Fruit fly (Drosophila melanogaster) whole organism, embryonic: ENCODE data around the gene CG7406.
A peak's percentile ranks its signal among the peaks of the same experiment; 100 is the strongest.

Experiments used
- Adf1 ChIP-seq: fragments of 200-800 bp; sonication (Bioruptor generic); IDR thresholded peaks from 2 replicates; pipeline ENCODE4 v1.3.6; 2022; ENCODE audit warnings: missing biosample characterization, missing genetic modification characterization
- Bgb ChIP-seq: fragments of 200-800 bp; sonication (Bioruptor generic); IDR thresholded peaks from 2 replicates; pipeline ENCODE4 v1.3.6; 2022; ENCODE audit warnings: missing biosample characterization, missing genetic modification characterization; ENCODE audit not compliant: partially characterized antibody
- Blimp-1 ChIP-seq: fragments of 200-800 bp; sonication (Bioruptor generic); optimal IDR thresholded peaks from 3 replicates; lab custom pipeline; 2018; ENCODE audit warnings: missing biosample characterization, missing genetic modification characterization, mild to moderate bottlenecking, moderate library complexity, missing genetic modification reagents
- CG10565 ChIP-seq: fragments of 200-800 bp; sonication (Bioruptor generic); optimal IDR thresholded peaks from 3 replicates; lab custom pipeline; 2016; ENCODE audit warnings: missing biosample characterization, mild to moderate bottlenecking, missing genetic modification characterization
- CG10654 ChIP-seq: fragments of 200-800 bp; sonication (Bioruptor generic); optimal IDR thresholded peaks from 2 replicates; lab custom pipeline; 2016; ENCODE audit warnings: missing biosample characterization, missing genetic modification characterization
- CG10959 ChIP-seq: fragments of 200-800 bp; sonication (Bioruptor generic); IDR thresholded peaks from 2 replicates; pipeline ENCODE4 v1.3.6; 2022; ENCODE audit warnings: missing biosample characterization, missing genetic modification characterization
- CG11456 ChIP-seq: fragments of 200-800 bp; sonication (Bioruptor generic); IDR thresholded peaks from 3 replicates; pipeline ENCODE4 v1.3.6; 2022; ENCODE audit warnings: missing biosample characterization, missing genetic modification characterization
- CG15269 ChIP-seq: fragments of 200-800 bp; sonication (Bioruptor generic); optimal IDR thresholded peaks from 2 replicates; lab custom pipeline; 2018; ENCODE audit warnings: missing biosample characterization, mild to moderate bottlenecking, missing genetic modification characterization, moderate library complexity
- CG17328 ChIP-seq: fragments of 200-800 bp; sonication (Bioruptor generic); IDR thresholded peaks from 2 replicates; pipeline ENCODE4 v1.3.6; 2022; ENCODE audit warnings: missing biosample characterization, missing genetic modification characterization
- CG17912 ChIP-seq: fragments of 200-800 bp; sonication (Bioruptor generic); optimal IDR thresholded peaks from 2 replicates; lab custom pipeline; 2018; ENCODE audit warnings: missing biosample characterization, mild to moderate bottlenecking, missing genetic modification characterization
- CG31224 ChIP-seq: fragments of 200-800 bp; sonication (Bioruptor generic); IDR thresholded peaks from 2 replicates; pipeline ENCODE4 v1.3.6; 2022; ENCODE audit warnings: missing biosample characterization, missing genetic modification characterization
- CG31388 ChIP-seq: fragments of 200-800 bp; sonication (Bioruptor generic); optimal IDR thresholded peaks from 2 replicates; lab custom pipeline; 2016; ENCODE audit warnings: missing biosample characterization, missing genetic modification characterization
- CG34422 ChIP-seq: fragments of 200-800 bp; sonication (Bioruptor generic); IDR thresholded peaks from 3 replicates; pipeline ENCODE4 v1.3.6; 2022; ENCODE audit warnings: missing biosample characterization, missing genetic modification characterization
- CG3726 ChIP-seq: fragments of 200-800 bp; sonication (Bioruptor generic); IDR thresholded peaks from 3 replicates; pipeline ENCODE4, ENCODE4 v1.3.6; 2022; ENCODE audit warnings: missing biosample characterization, missing genetic modification characterization
- CG4404 ChIP-seq: fragments of 200-800 bp; sonication (Bioruptor generic); IDR thresholded peaks from 2 replicates; pipeline ENCODE4 v1.3.6; 2022; ENCODE audit warnings: missing biosample characterization, missing genetic modification characterization
- CG4820 ChIP-seq: fragments of 200-800 bp; sonication (Bioruptor generic); optimal IDR thresholded peaks from 3 replicates; lab custom pipeline; 2016; ENCODE audit warnings: missing biosample characterization, missing genetic modification characterization
- CG5180 ChIP-seq: fragments of 200-800 bp; sonication (Bioruptor generic); optimal IDR thresholded peaks from 3 replicates; lab custom pipeline; 2017; ENCODE audit warnings: missing biosample characterization, missing genetic modification characterization, mild to moderate bottlenecking, moderate library complexity, missing genetic modification reagents
- CG6854 ChIP-seq: fragments of 200-800 bp; sonication (Bioruptor generic); optimal IDR thresholded peaks from 3 replicates; lab custom pipeline; 2017; ENCODE audit warnings: missing biosample characterization, mild to moderate bottlenecking, missing genetic modification characterization
- CG7372 ChIP-seq: fragments of 200-800 bp; sonication (Bioruptor generic); IDR thresholded peaks from 2 replicates; pipeline ENCODE4 v1.3.6; 2022; ENCODE audit warnings: missing biosample characterization, missing genetic modification characterization
- CG8924 ChIP-seq: fragments of 200-800 bp; optimal IDR thresholded peaks from 3 replicates; lab custom pipeline; 2019; ENCODE audit warnings: missing biosample characterization, mild to moderate bottlenecking, missing genetic modification characterization, moderate library complexity
- CG9215 ChIP-seq: fragments of 200-800 bp; sonication (Bioruptor generic); IDR thresholded peaks from 2 replicates; pipeline ENCODE4 v1.3.6; 2022; ENCODE audit warnings: missing biosample characterization, missing genetic modification characterization
- D ChIP-seq, 2 experiments: fragments of 200-800 bp in 1 of 2; fragments of >200 bp in 1 of 2; sonication (Bioruptor generic) in 1 of 2; optimal IDR thresholded peaks; 2 replicates in 1 of 2; 3 replicates in 1 of 2; lab custom pipeline; 2017; ENCODE audit warnings: mild to moderate bottlenecking in 1 of 2, missing biosample characterization in 1 of 2, missing genetic modification characterization in 1 of 2, missing genetic modification reagents in 1 of 2
- Eip74EF ChIP-seq, 2 experiments: fragments of 200-800 bp in 1 of 2; fragments of >200 bp in 1 of 2; sonication (Bioruptor generic) in 1 of 2; optimal IDR thresholded peaks; 2 replicates each; lab custom pipeline; 2017 to 2019; ENCODE audit warnings: missing biosample characterization in 2 of 2, missing genetic modification characterization in 2 of 2, mild to moderate bottlenecking in 1 of 2, moderate library complexity in 1 of 2
- Gsc ChIP-seq: fragments of 200-800 bp; sonication (Bioruptor generic); IDR thresholded peaks from 2 replicates; pipeline ENCODE4 v1.3.6; 2022; ENCODE audit warnings: missing biosample characterization, missing genetic modification characterization
- HmgD ChIP-seq: fragments of 200-800 bp; sonication (Bioruptor generic); optimal IDR thresholded peaks from 3 replicates; lab custom pipeline; 2016; ENCODE audit warnings: missing biosample characterization, missing genetic modification characterization
- Jarid2 ChIP-seq: fragments of 200-800 bp; sonication (Bioruptor generic); optimal IDR thresholded peaks from 3 replicates; lab custom pipeline; 2017; ENCODE audit warnings: mild to moderate bottlenecking, missing biosample characterization, missing genetic modification reagents, missing genetic modification characterization
- Lhr ChIP-seq: fragments of 200-800 bp; sonication (Bioruptor generic); optimal IDR thresholded peaks from 3 replicates; lab custom pipeline; 2017; ENCODE audit warnings: mild to moderate bottlenecking, missing biosample characterization, missing genetic modification reagents, missing genetic modification characterization
- Lim3 ChIP-seq: fragments of 200-800 bp; sonication (Bioruptor generic); IDR thresholded peaks from 2 replicates; pipeline ENCODE4 v1.3.6; 2022; ENCODE audit warnings: missing biosample characterization, missing genetic modification characterization
- Neu2 ChIP-seq: fragments of 200-800 bp; sonication (Bioruptor generic); optimal IDR thresholded peaks from 3 replicates; lab custom pipeline; 2016; ENCODE audit warnings: missing biosample characterization, missing genetic modification characterization, borderline replicate concordance
- Opbp ChIP-seq: fragments of 200-800 bp; sonication (Bioruptor generic); IDR thresholded peaks from 3 replicates; pipeline ENCODE4 v1.3.6; 2022; ENCODE audit warnings: missing biosample characterization, missing genetic modification characterization; ENCODE audit not compliant: partially characterized antibody
- PHDP ChIP-seq: fragments of 200-800 bp; sonication (Bioruptor generic); optimal IDR thresholded peaks from 3 replicates; lab custom pipeline; 2018; ENCODE audit warnings: missing biosample characterization, mild to moderate bottlenecking, missing genetic modification characterization, moderate library complexity
- Spps ChIP-seq: fragments of 200-800 bp; sonication (Bioruptor generic); optimal IDR thresholded peaks from 2 replicates; lab custom pipeline; 2018; ENCODE audit warnings: missing biosample characterization, mild to moderate bottlenecking, missing genetic modification characterization
- br ChIP-seq: fragments of >200 bp; optimal IDR thresholded peaks from 2 replicates; lab custom pipeline; 2017
- cato ChIP-seq: fragments of 200-800 bp; sonication (Bioruptor generic); optimal IDR thresholded peaks from 2 replicates; lab custom pipeline; 2016; ENCODE audit warnings: missing biosample characterization, missing genetic modification characterization, borderline replicate concordance
- corto ChIP-seq: fragments of 200-800 bp; sonication (Bioruptor generic); optimal IDR thresholded peaks from 2 replicates; lab custom pipeline; 2016; ENCODE audit warnings: missing biosample characterization, mild to moderate bottlenecking, missing genetic modification characterization, moderate library complexity
- croc ChIP-seq: fragments of 200-800 bp; sonication (Bioruptor generic); conservative IDR thresholded peaks from 3 replicates; pipeline ENCODE4 v1.3.6; 2022; ENCODE audit warnings: missing biosample characterization, missing genetic modification characterization
- disco-r ChIP-seq: fragments of 200-800 bp; sonication (Bioruptor generic); optimal IDR thresholded peaks from 2 replicates; lab custom pipeline; 2016; ENCODE audit warnings: missing biosample characterization, missing genetic modification characterization
- fd3F ChIP-seq: fragments of 200-800 bp; sonication (Bioruptor generic); optimal IDR thresholded peaks from 2 replicates; lab custom pipeline; 2018; ENCODE audit warnings: missing biosample characterization, mild to moderate bottlenecking, missing genetic modification characterization, moderate library complexity
- fu2 ChIP-seq: fragments of 200-800 bp; sonication (Bioruptor generic); optimal IDR thresholded peaks from 2 replicates; lab custom pipeline; 2016; ENCODE audit warnings: missing biosample characterization, missing genetic modification characterization
- grn ChIP-seq: fragments of 200-800 bp; sonication (Bioruptor generic); optimal IDR thresholded peaks from 3 replicates; lab custom pipeline; 2017; ENCODE audit warnings: missing biosample characterization, missing genetic modification characterization
- h ChIP-seq: fragments of >200 bp; optimal IDR thresholded peaks from 2 replicates; lab custom pipeline; 2017
- lola ChIP-seq, 3 experiments: fragments of >200 bp in 2 of 3; fragments of 200-800 bp in 1 of 3; sonication (Bioruptor generic) in 1 of 3; optimal IDR thresholded peaks; 2 replicates each; lab custom pipeline; 2017 to 2019; ENCODE audit warnings: missing biosample characterization in 3 of 3, missing genetic modification characterization in 3 of 3, mild to moderate bottlenecking in 1 of 3, moderate library complexity in 1 of 3
- lov ChIP-seq, 2 experiments: fragments of 200-800 bp in 1 of 2; fragments of >200 bp in 1 of 2; sonication (Bioruptor generic) in 1 of 2; IDR thresholded peaks in 1 of 2; optimal IDR thresholded peaks in 1 of 2; 2 replicates in 1 of 2; 3 replicates in 1 of 2; pipeline versions ENCODE4 v1.3.6 to Lab custom; 2017 to 2022; ENCODE audit warnings: missing biosample characterization in 1 of 2, missing genetic modification characterization in 1 of 2
- mld ChIP-seq: fragments of 200-800 bp; sonication (Bioruptor generic); IDR thresholded peaks from 3 replicates; pipeline ENCODE4 v1.3.6; 2022; ENCODE audit warnings: missing biosample characterization, missing genetic modification characterization; ENCODE audit not compliant: partially characterized antibody
- nerfin-1 ChIP-seq: fragments of 200-800 bp; sonication (Bioruptor generic); optimal IDR thresholded peaks from 3 replicates; lab custom pipeline; 2019; ENCODE audit warnings: missing biosample characterization, mild to moderate bottlenecking, missing genetic modification characterization, moderate library complexity
- org-1 ChIP-seq: fragments of 200-800 bp; sonication (Bioruptor generic); optimal IDR thresholded peaks from 2 replicates; lab custom pipeline; 2017; ENCODE audit warnings: missing biosample characterization, missing genetic modification characterization
- toy ChIP-seq: fragments of 200-800 bp; sonication (Bioruptor generic); IDR thresholded peaks from 2 replicates; pipeline ENCODE4 v1.3.6; 2022; ENCODE audit warnings: missing biosample characterization, missing genetic modification characterization
- trh ChIP-seq: fragments of 200-800 bp; sonication (Bioruptor generic); optimal IDR thresholded peaks from 2 replicates; lab custom pipeline; 2016; ENCODE audit warnings: missing biosample characterization, missing genetic modification characterization
- z ChIP-seq: fragments of 200-800 bp; sonication (Bioruptor generic); IDR thresholded peaks from 3 replicates; pipeline ENCODE4 v1.3.6; 2022; ENCODE audit warnings: missing biosample characterization, missing genetic modification characterization

CG7406 gene

dm6 chrX:19106842-19107557 lies 29.5 kb downstream of the CG7406 start (continued):
- TF ChIP-seq Eip74EF (GFP tag; optimal IDR thresholded peaks at IDR 0.05; lab: Kevin White, UChicago) (peak in 1 of 2 experiments; percentile 49), h (lab: Kevin White, UChicago) (no peak), CG5180 (GFP tag; lab: Kevin White, UChicago) (peak; percentile 8), fu2 (GFP tag; lab: Kevin White, UChicago) (no peak), D (optimal IDR thresholded peaks at IDR 0.05; lab: Kevin White, UChicago) (no peak), D (GFP tag; optimal IDR thresholded peaks at IDR 0.05; lab: Kevin White, UChicago) (peak; percentile 4), Adf1 (GFP tag; lab: Robert Waterston, UW) (no peak), CG31224 (GFP tag; lab: Robert Waterston, UW) (no peak), CG34422 (GFP tag; lab: Robert Waterston, UW) (no peak), lov (optimal IDR thresholded peaks at IDR 0.05; lab: Kevin White, UChicago) (no peak), lov (GFP tag; IDR thresholded peaks at IDR 0.05; lab: Robert Waterston, UW) (no peak), Bgb (GFP tag; lab: Robert Waterston, UW) (no peak), CG7372 (GFP tag; lab: Robert Waterston, UW) (no peak), PHDP (tag; lab: Kevin White, UChicago) (peak; percentile 42), trh (no peak), CG10565 (GFP tag; lab: Kevin White, UChicago) (no peak), CG10654 (GFP tag; lab: Kevin White, UChicago) (no peak), nerfin-1 (tag; lab: Kevin White, UChicago) (peak; percentile 26), Blimp-1 (GFP tag; lab: Kevin White, UChicago) (peak; percentile 13), Lhr (GFP tag; lab: Kevin White, UChicago) (no peak), Opbp (no peak), br (lab: Kevin White, UChicago) (no peak), cato (GFP tag; lab: Kevin White, UChicago) (no peak), CG8924 (peak; percentile 30), CG6854 (GFP tag; lab: Kevin White, UChicago) (peak; percentile 22), CG10959 (no peak), disco-r (GFP tag; lab: Kevin White, UChicago) (no peak), lola (GFP tag; optimal IDR thresholded peaks at IDR 0.05; lab: Kevin White, UChicago) (peak in 1 of 3 experiments; percentile 0), CG17912 (GFP tag; lab: Kevin White, UChicago) (no peak), Gsc (GFP tag; lab: Robert Waterston, UW) (no peak), croc (peak; percentile 31; the same call in 2 of the 3 replicates), HmgD (no peak), CG4820 (GFP tag; lab: Kevin White, UChicago) (peak; percentile 44), CG4404 (GFP tag; lab: Robert Waterston, UW) (no peak), CG3726 (GFP tag; lab: Robert Waterston, UW) (no peak), CG31388 (GFP tag; lab: Kevin White, UChicago) (no peak), Lim3 (GFP tag; lab: Robert Waterston, UW) (no peak), Spps (tag; lab: Kevin White, UChicago) (no peak), Jarid2 (GFP tag; lab: Kevin White, UChicago) (peak; percentile 14), Neu2 (GFP tag; lab: Kevin White, UChicago) (no peak), CG17328 (GFP tag; lab: Robert Waterston, UW) (peak; percentile 29; the same call in 1 of the 2 replicates), z (GFP tag; lab: Robert Waterston, UW) (no peak), fd3F (GFP tag; lab: Kevin White, UChicago) (no peak), CG9215 (GFP tag; lab: Robert Waterston, UW) (peak; percentile 26; the same call in 1 of the 2 replicates), org-1 (GFP tag; lab: Kevin White, UChicago) (no peak), CG15269 (tag; lab: Kevin White, UChicago) (peak; percentile 42), CG11456 (GFP tag; lab: Robert Waterston, UW) (no peak), toy (GFP tag; lab: Robert Waterston, UW) (no peak), corto (GFP tag; lab: Kevin White, UChicago) (no peak), grn (GFP tag; lab: Kevin White, UChicago) (no peak), mld (GFP tag; lab: Robert Waterston, UW) (no peak)
